Worm (Caenorhabditis elegans) whole organism, L4 larva: Measurements from ENCODE around the gene parn-1.
A peak's percentile ranks its signal among the peaks of the same experiment; 100 is the strongest.

Experiments
- F10B5.3 ChIP-seq: sonication (generic microtip); optimal IDR thresholded peaks from 2 replicates; lab custom pipeline; 2016; ENCODE audit warnings: mild to moderate bottlenecking, missing genetic modification characterization, missing compliant biosample characterization
- F44E2.7 ChIP-seq: fragments of 200-800 bp; sonication (Bioruptor generic); IDR thresholded peaks from 2 replicates; pipeline ENCODE4 v2.1.2; 2022; ENCODE audit warnings: missing genetic modification characterization, missing compliant biosample characterization
- T20F7.1 ChIP-seq: fragments of 200-800 bp; sonication (Bioruptor generic); optimal IDR thresholded peaks from 2 replicates; lab custom pipeline; 2018; ENCODE audit warnings: mild to moderate bottlenecking, missing genetic modification characterization, missing compliant biosample characterization
- Y75B8A.6 ChIP-seq: fragments of 200-800 bp; sonication (Bioruptor generic); IDR thresholded peaks from 2 replicates; pipeline ENCODE4 v1.3.6; 2022; ENCODE audit warnings: missing genetic modification reagents, missing genetic modification characterization, missing compliant biosample characterization
- ZK337.2 ChIP-seq: fragments of 200-800 bp; sonication (Bioruptor generic); IDR thresholded peaks from 2 replicates; pipeline ENCODE4 v1.3.6; 2022; ENCODE audit warnings: missing genetic modification reagents, missing genetic modification characterization, missing compliant biosample characterization
- aha-1 ChIP-seq: fragments of 150-350 bp; peaks from one replicate; lab custom pipeline; 2014; ENCODE audit warnings: missing biosample characterization, missing genetic modification characterization
- ama-1 ChIP-seq: fragments of 150-350 bp; optimal IDR thresholded peaks from 2 replicates; lab custom pipeline; 2014; ENCODE audit warnings: inconsistent platforms, mixed read lengths
- arid-1 ChIP-seq: fragments of 200-800 bp; sonication (Bioruptor generic); conservative IDR thresholded peaks from 2 replicates; pipeline ENCODE4 v1.3.6; 2022; ENCODE audit warnings: missing genetic modification reagents, missing genetic modification characterization, missing compliant biosample characterization
- attf-4 ChIP-seq: sonication (generic microtip); optimal IDR thresholded peaks from 3 replicates; lab custom pipeline; 2017; ENCODE audit warnings: missing biosample characterization, missing genetic modification characterization
- ceh-20 ChIP-seq: fragments of 200-800 bp; sonication (Bioruptor generic); IDR thresholded peaks from 2 replicates; pipeline ENCODE4 v1.3.6; 2022; ENCODE audit warnings: missing genetic modification reagents, missing genetic modification characterization, missing compliant biosample characterization
- ceh-32 ChIP-seq: sonication (generic microtip); optimal IDR thresholded peaks from 2 replicates; lab custom pipeline; 2016; ENCODE audit warnings: mild to moderate bottlenecking, missing genetic modification characterization, missing compliant biosample characterization; ENCODE audit not compliant: poor library complexity
- ceh-44 ChIP-seq: fragments of 200-800 bp; sonication (Bioruptor generic); IDR thresholded peaks from 2 replicates; pipeline ENCODE4 v1.3.6; 2022; ENCODE audit warnings: missing genetic modification reagents, missing genetic modification characterization, missing compliant biosample characterization
- ceh-62 ChIP-seq: sonication (generic microtip); optimal IDR thresholded peaks from 2 replicates; lab custom pipeline; 2017; ENCODE audit warnings: missing biosample characterization, missing genetic modification characterization
- ctbp-1 ChIP-seq: fragments of 200-800 bp; sonication (Bioruptor generic); IDR thresholded peaks from 2 replicates; pipeline ENCODE4 v1.3.6; 2022; ENCODE audit warnings: missing genetic modification reagents, missing genetic modification characterization, missing compliant biosample characterization
- daf-16 ChIP-seq, 3 experiments: sonication (generic microtip); optimal IDR thresholded peaks; 2 replicates each; lab custom pipeline; 2016 to 2017; ENCODE audit warnings: missing genetic modification characterization in 3 of 3, missing genetic modification reagents in 3 of 3, mild to moderate bottlenecking in 2 of 3, missing compliant biosample characterization in 2 of 3, missing biosample characterization in 1 of 3, moderate library complexity in 1 of 3
- daf-19 ChIP-seq: fragments of 200-800 bp; sonication (Bioruptor generic); conservative IDR thresholded peaks from 2 replicates; pipeline ENCODE4 v1.3.6; 2022; ENCODE audit warnings: missing genetic modification characterization, missing compliant biosample characterization
- daf-8 ChIP-seq: fragments of 200-800 bp; sonication (Bioruptor generic); IDR thresholded peaks from 2 replicates; pipeline ENCODE4 v1.3.6; 2022; ENCODE audit warnings: missing genetic modification characterization, missing compliant biosample characterization
- dmd-8 ChIP-seq: fragments of 200-800 bp; sonication (Bioruptor generic); IDR thresholded peaks from 2 replicates; pipeline ENCODE4 v1.3.6; 2022; ENCODE audit warnings: missing genetic modification characterization, missing compliant biosample characterization
- dpl-1 ChIP-seq: fragments of 150-350 bp; optimal IDR thresholded peaks from 2 replicates; lab custom pipeline; 2014; ENCODE audit warnings: missing biosample characterization, missing genetic modification reagents, missing genetic modification characterization
- egl-27 ChIP-seq: sonication (generic microtip); optimal IDR thresholded peaks from 3 replicates; lab custom pipeline; 2017; ENCODE audit warnings: missing biosample characterization, missing genetic modification reagents, missing genetic modification characterization
- gei-8 ChIP-seq: fragments of 200-800 bp; sonication (Bioruptor generic); optimal IDR thresholded peaks from 2 replicates; lab custom pipeline; 2018; ENCODE audit warnings: mild to moderate bottlenecking, missing genetic modification characterization, missing compliant biosample characterization
- hlh-11 ChIP-seq: fragments of 200-800 bp; sonication (Bioruptor generic); optimal IDR thresholded peaks from 2 replicates; lab custom pipeline; 2018; ENCODE audit warnings: mild to moderate bottlenecking, missing genetic modification characterization, missing compliant biosample characterization
- lim-7 ChIP-seq: fragments of 200-800 bp; sonication (Bioruptor generic); IDR thresholded peaks from 2 replicates; pipeline ENCODE4 v1.3.6; 2022; ENCODE audit warnings: missing genetic modification characterization, missing compliant biosample characterization
- lin-1 ChIP-seq: fragments of 200-800 bp; sonication (Bioruptor generic); IDR thresholded peaks from 2 replicates; pipeline ENCODE4 v1.3.6; 2022; ENCODE audit warnings: missing genetic modification reagents, missing genetic modification characterization, missing compliant biosample characterization
- lin-38 ChIP-seq: fragments of 200-800 bp; sonication (Bioruptor generic); IDR thresholded peaks from 2 replicates; pipeline ENCODE4 v1.3.6; 2022; ENCODE audit warnings: missing genetic modification reagents, missing genetic modification characterization, missing compliant biosample characterization
- lin-39 ChIP-seq: fragments of 150-350 bp; optimal IDR thresholded peaks from 2 replicates; lab custom pipeline; 2014; ENCODE audit warnings: missing biosample characterization, missing genetic modification reagents, missing genetic modification characterization
- madf-5 ChIP-seq, 2 experiments: fragments of 200-800 bp; sonication (Bioruptor generic); IDR thresholded peaks; 2 replicates each; pipeline ENCODE4 v1.3.6; 2022; ENCODE audit warnings: missing compliant biosample characterization in 2 of 2, missing genetic modification characterization in 2 of 2
- madf-9 ChIP-seq: fragments of 200-800 bp; sonication (Bioruptor generic); conservative IDR thresholded peaks from 2 replicates; pipeline ENCODE4 v1.3.6; 2022; ENCODE audit warnings: missing genetic modification reagents, missing genetic modification characterization, missing compliant biosample characterization
- mdl-1 ChIP-seq, 2 experiments: fragments of 150-350 bp in 1 of 2; sonication (generic microtip) in 1 of 2; optimal IDR thresholded peaks; 2 replicates each; lab custom pipeline; 2014 to 2017; ENCODE audit warnings: missing biosample characterization in 2 of 2, missing genetic modification characterization in 2 of 2
- mdt-29 ChIP-seq: fragments of 200-800 bp; sonication (Bioruptor generic); IDR thresholded peaks from 2 replicates; pipeline ENCODE4 v1.3.6; 2022; ENCODE audit warnings: missing genetic modification reagents, missing genetic modification characterization, missing compliant biosample characterization
- mep-1 ChIP-seq: fragments of 150-350 bp; sonication (generic microtip); optimal IDR thresholded peaks from 3 replicates; lab custom pipeline; 2014; ENCODE audit warnings: missing biosample characterization, missing genetic modification characterization
- mes-2 ChIP-seq: sonication (generic microtip); optimal IDR thresholded peaks from 2 replicates; lab custom pipeline; 2016; ENCODE audit warnings: missing genotype, mild to moderate bottlenecking, missing genetic modification characterization, missing compliant biosample characterization; ENCODE audit not compliant: poor library complexity, severe bottlenecking
- nhr-25 ChIP-seq: sonication (generic microtip); optimal IDR thresholded peaks from 2 replicates; lab custom pipeline; 2017; ENCODE audit warnings: missing genetic modification characterization, mild to moderate bottlenecking, missing compliant biosample characterization, antibody characterized with exemption, moderate library complexity, borderline replicate concordance; ENCODE audit not compliant: insufficient read depth
- nhr-28 ChIP-seq: fragments of 150-350 bp; optimal IDR thresholded peaks from 2 replicates; lab custom pipeline; 2014; ENCODE audit warnings: missing biosample characterization, missing genetic modification characterization
- nhr-41 ChIP-seq: fragments of 200-800 bp; sonication (Bioruptor generic); IDR thresholded peaks from 2 replicates; pipeline ENCODE4 v1.3.6; 2022; ENCODE audit warnings: missing genetic modification reagents, missing genetic modification characterization, missing compliant biosample characterization
- nhr-48 ChIP-seq: sonication (generic microtip); optimal IDR thresholded peaks from 2 replicates; lab custom pipeline; 2016; ENCODE audit warnings: mild to moderate bottlenecking, missing genetic modification characterization, missing compliant biosample characterization
- nhr-77 ChIP-seq: fragments of 150-350 bp; optimal IDR thresholded peaks from 2 replicates; lab custom pipeline; 2014; ENCODE audit warnings: missing biosample characterization, missing genetic modification characterization
- php-3 ChIP-seq: fragments of 200-800 bp; sonication (Bioruptor generic); IDR thresholded peaks from 2 replicates; pipeline ENCODE4 v1.3.6; 2022; ENCODE audit warnings: missing genetic modification reagents, missing genetic modification characterization, missing compliant biosample characterization
- pqm-1 ChIP-seq: sonication (generic microtip); optimal IDR thresholded peaks from 2 replicates; lab custom pipeline; 2017; ENCODE audit warnings: missing biosample characterization, missing genetic modification characterization
- rbr-2 ChIP-seq: sonication (generic microtip); optimal IDR thresholded peaks from 2 replicates; lab custom pipeline; 2016; ENCODE audit warnings: missing genotype, missing genetic modification characterization, missing compliant biosample characterization
- saeg-2 ChIP-seq: fragments of 200-800 bp; sonication (Bioruptor generic); IDR thresholded peaks from 2 replicates; pipeline ENCODE4 v1.3.6; 2022; ENCODE audit warnings: missing genetic modification reagents, missing genetic modification characterization, missing compliant biosample characterization
- set-16 ChIP-seq: fragments of 200-800 bp; sonication (Bioruptor generic); IDR thresholded peaks from 2 replicates; pipeline ENCODE4 v1.3.6; 2022; ENCODE audit warnings: missing genetic modification reagents, missing genetic modification characterization, missing compliant biosample characterization
- skn-1 ChIP-seq: fragments of 150-350 bp; optimal IDR thresholded peaks from 2 replicates; lab custom pipeline; 2014; ENCODE audit warnings: missing biosample characterization, missing genetic modification characterization
- snpc-4 ChIP-seq: fragments of 150-350 bp; optimal IDR thresholded peaks from 2 replicates; lab custom pipeline; 2014; ENCODE audit warnings: missing biosample characterization, missing genetic modification characterization
- spr-1 ChIP-seq: sonication (generic microtip); optimal IDR thresholded peaks from 2 replicates; lab custom pipeline; 2016; ENCODE audit warnings: mild to moderate bottlenecking, missing genetic modification characterization, missing compliant biosample characterization
- unc-130 ChIP-seq: sonication (generic microtip); optimal IDR thresholded peaks from 2 replicates; lab custom pipeline; 2016; ENCODE audit warnings: missing genetic modification reagents, missing genetic modification characterization, missing compliant biosample characterization
- vab-7 ChIP-seq: fragments of 200-800 bp; sonication (Bioruptor generic); IDR thresholded peaks from 2 replicates; pipeline ENCODE4 v1.3.6; 2022; ENCODE audit warnings: missing genetic modification reagents, missing genetic modification characterization, missing compliant biosample characterization

parn-1 gene

DNA sequence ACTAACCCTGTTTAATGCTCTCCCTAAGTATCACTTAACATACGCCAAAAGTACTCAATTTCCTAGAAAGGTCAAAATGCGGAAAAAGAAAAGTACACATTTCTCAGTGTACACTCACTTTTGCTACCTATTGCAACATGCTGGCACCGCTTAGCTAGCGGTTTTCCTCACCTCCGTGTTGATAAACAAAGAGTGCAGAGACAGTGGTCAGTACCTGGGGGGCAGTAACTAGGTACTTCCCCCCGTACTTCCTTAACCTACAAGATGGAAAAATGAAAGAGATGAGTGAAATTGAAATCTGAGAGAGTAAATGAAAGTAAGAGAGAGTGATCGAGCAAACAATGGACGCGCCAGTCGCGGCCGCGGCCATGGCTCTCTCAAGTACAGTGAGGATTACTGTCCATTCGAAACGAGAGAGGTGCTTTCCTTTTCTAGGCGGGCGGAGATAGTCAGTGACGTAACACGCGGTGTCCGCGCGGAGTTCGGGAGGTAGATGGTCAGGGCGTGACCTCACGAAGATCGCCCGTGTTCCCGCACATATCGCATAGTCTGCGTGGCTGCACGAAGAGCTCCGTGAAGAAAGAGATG lies 41.2 kb upstream of the parn-1 start, which contains the start of gene cky-1:
cky-1 (plus strand) TSS at position 538 of the 588 bp plus-strand sequence.
- TF ChIP-seq mdt-29 (no peak), nhr-28 (tag; lab: Kevin White, UChicago) (no peak), F44E2.7 (no peak), ctbp-1 (no peak), hlh-11 (peak; percentile 8), daf-19 (0 out of 2 replicates have a peak, but pooled peaks have one; percentile 59), mep-1 (tag; lab: Kevin White, UChicago) (no peak), ceh-20 (GFP tag; lab: Robert Waterston, UW) (no peak), nhr-41 (no peak), lin-1 (GFP tag; lab: Robert Waterston, UW) (no peak), set-16 (GFP tag; lab: Robert Waterston, UW) (peak; percentile 58; the same call in 1 of the 2 replicates), lim-7 (GFP tag; lab: Robert Waterston, UW) (no peak), ceh-32 (tag; lab: Kevin White, UChicago) (no peak), dpl-1 (GFP tag; lab: Kevin White, UChicago) (no peak), daf-16 (GFP tag; optimal IDR thresholded peaks at IDR 0.05; lab: Kevin White, UChicago) (no peak), daf-16 (tag; optimal IDR thresholded peaks at IDR 0.05; lab: Kevin White, UChicago) (no peak), rbr-2 (tag; lab: Kevin White, UChicago) (no peak), daf-8 (GFP tag; lab: Robert Waterston, UW) (no peak), lin-39 (no peak), nhr-48 (tag; lab: Kevin White, UChicago) (no peak), arid-1 (GFP tag; lab: Robert Waterston, UW) (no peak), F10B5.3 (tag; lab: Kevin White, UChicago) (no peak), ceh-62 (no peak), ama-1 (no peak), saeg-2 (no peak), mdl-1 (tag; optimal IDR thresholded peaks at IDR 0.05; lab: Kevin White, UChicago) (no peak)

DNA sequence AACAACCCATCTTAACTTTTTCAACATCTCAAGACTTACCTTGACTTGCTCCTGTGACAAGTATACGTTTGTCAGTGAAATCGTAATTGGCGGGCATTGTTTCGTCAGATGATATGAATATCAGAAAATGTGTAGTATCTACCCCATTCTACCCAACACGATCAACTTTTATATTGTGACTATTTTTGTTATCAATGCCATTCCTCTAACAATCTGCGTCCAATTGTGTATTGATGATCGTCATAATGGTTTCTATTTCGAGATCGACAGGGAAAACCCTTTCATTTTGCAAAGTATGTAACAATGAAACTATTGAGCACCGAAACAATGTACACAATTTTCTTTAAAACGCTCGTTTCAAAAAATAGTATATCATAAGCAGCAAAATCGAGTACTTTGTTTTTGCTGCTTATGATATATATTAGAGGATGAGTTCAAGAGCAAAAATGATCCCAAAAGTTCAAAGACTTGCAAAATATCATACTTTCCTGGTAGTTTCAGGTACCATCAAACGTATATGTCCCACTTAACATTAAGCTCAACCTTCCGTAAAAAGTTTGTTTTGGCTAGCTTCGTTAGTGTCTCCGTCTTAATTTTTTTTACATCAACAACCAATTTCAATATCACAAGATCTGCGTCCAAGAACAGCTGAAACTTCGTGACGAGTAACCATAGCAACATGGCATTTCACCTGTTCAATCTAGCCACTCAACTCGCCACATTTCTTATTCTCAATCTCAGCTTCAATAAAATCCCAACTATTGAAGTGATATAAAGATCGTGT lies 38.6 kb upstream of the parn-1 start, which contains the start of the genes dhs-21 and xbx-9:
dhs-21 (minus strand) TSS at position 181 of the 784 bp plus-strand sequence.
xbx-9 (plus strand) TSS at position 734 of the 784 bp plus-strand sequence.
- TF ChIP-seq unc-130 (GFP tag; lab: Kevin White, UChicago) (no peak), nhr-28 (tag; lab: Kevin White, UChicago) (peak; percentile 92), skn-1 (tag; lab: Kevin White, UChicago) (no peak), madf-5 (GFP tag; IDR thresholded peaks at IDR 0.05; lab: Robert Waterston, UW) (no peak), nhr-25 (no peak), nhr-77 (tag; lab: Kevin White, UChicago) (peak; percentile 51), Y75B8A.6 (no peak), ZK337.2 (GFP tag; lab: Robert Waterston, UW) (no peak), T20F7.1 (GFP tag; lab: Kevin White, UChicago) (peak; percentile 56), arid-1 (GFP tag; lab: Robert Waterston, UW) (no peak), hlh-11 (peak; percentile 54), dmd-8 (GFP tag; lab: Robert Waterston, UW) (no peak), rbr-2 (tag; lab: Kevin White, UChicago) (no peak), ama-1 (no peak), set-16 (GFP tag; lab: Robert Waterston, UW) (no peak), pqm-1 (peak; percentile 65), spr-1 (tag; lab: Kevin White, UChicago) (no peak), php-3 (GFP tag; lab: Robert Waterston, UW) (no peak), aha-1 (no peak), egl-27 (tag; lab: Kevin White, UChicago) (no peak), dpl-1 (GFP tag; lab: Kevin White, UChicago) (no peak), attf-4 (tag; lab: Kevin White, UChicago) (no peak), ceh-20 (GFP tag; lab: Robert Waterston, UW) (no peak), mdt-29 (no peak), snpc-4 (tag; lab: Kevin White, UChicago) (no peak), gei-8 (GFP tag; lab: Kevin White, UChicago) (no peak), mes-2 (tag; lab: Kevin White, UChicago) (peak; percentile 19), ceh-44 (GFP tag; lab: Robert Waterston, UW) (no peak), madf-9 (GFP tag; lab: Robert Waterston, UW) (no peak), vab-7 (GFP tag; lab: Robert Waterston, UW) (no peak), lin-38 (GFP tag; lab: Robert Waterston, UW) (no peak)
